Fruit fly (Drosophila melanogaster): Measurements from ENCODE around the gene qua.

Gene qua

DNA sequence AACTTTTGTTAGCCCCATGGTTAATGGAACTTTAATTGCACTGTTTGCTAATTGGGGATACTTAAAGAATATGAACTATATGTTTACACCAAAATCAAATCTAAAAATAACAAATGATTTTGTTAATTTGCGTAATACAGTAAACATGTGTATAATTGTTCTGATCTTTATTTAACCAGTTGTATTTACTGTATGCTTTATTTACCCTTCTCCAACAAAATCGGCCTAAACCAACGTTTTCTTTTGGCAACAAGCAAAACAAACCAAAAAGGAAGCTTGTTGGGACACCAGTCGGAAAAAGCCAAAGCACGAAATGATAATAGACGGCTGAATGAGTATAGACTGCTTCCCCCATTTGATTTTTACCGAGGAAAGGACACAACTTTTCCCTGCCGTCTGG is 26.4 kb downstream of the qua start (continued):
- TF ChIP-seq tin (GFP tag; optimal IDR thresholded peaks at IDR 0.05) (no peak), Pdp1 (GFP tag; optimal IDR thresholded peaks at IDR 0.05) (peak in 1 of 2 experiments; percentile 1), Dad (GFP tag; optimal IDR thresholded peaks at IDR 0.05) (peak; percentile 2), Trl (optimal IDR thresholded peaks at IDR 0.05) (no peak), Trl (GFP tag; optimal IDR thresholded peaks at IDR 0.05) (peak; percentile 74), CG17568 (GFP tag; optimal IDR thresholded peaks at IDR 0.05) (peak; percentile 70), CG12769 (tag; optimal IDR thresholded peaks at IDR 0.05) (peak; percentile 91), PHDP (tag; optimal IDR thresholded peaks at IDR 0.05) (peak; percentile 85), Fer3 (tag; optimal IDR thresholded peaks at IDR 0.05) (peak; percentile 88), ttk (GFP tag; IDR thresholded peaks at IDR 0.05) (no peak), crc (GFP tag; optimal IDR thresholded peaks at IDR 0.05) (peak; percentile 60), CG12659 (GFP tag; optimal IDR thresholded peaks at IDR 0.05) (peak; percentile 57), C15 (GFP tag; IDR thresholded peaks at IDR 0.05) (peak; percentile 15; the same call in 1 of the 3 replicates), CG1233 (GFP tag; optimal IDR thresholded peaks at IDR 0.05) (peak; percentile 64), CG34376 (GFP tag; optimal IDR thresholded peaks at IDR 0.05) (peak; percentile 57), CG14014 (GFP tag; IDR thresholded peaks at IDR 0.05) (peak; percentile 53; the same call in 1 of the 2 replicates), CG10959 (GFP tag; IDR thresholded peaks at IDR 0.05) (no peak), Six4 (GFP tag; optimal IDR thresholded peaks at IDR 0.05) (no peak), Vsx1 (GFP tag; optimal IDR thresholded peaks at IDR 0.05) (peak; percentile 33), CG34422 (GFP tag; IDR thresholded peaks at IDR 0.05) (peak; percentile 42; the same call in 1 of the 3 replicates), her (GFP tag; optimal IDR thresholded peaks at IDR 0.05) (peak; percentile 49), Hr51 (GFP tag; optimal IDR thresholded peaks at IDR 0.05) (peak in 1 of 2 experiments; percentile 9), CG34224 (GFP tag; IDR thresholded peaks at IDR 0.05; ENCODE audit: partially characterized antibody) (no peak), Fer1 (GFP tag; optimal IDR thresholded peaks at IDR 0.05) (peak; percentile 85), CG1024 (GFP tag; IDR thresholded peaks at IDR 0.05) (no peak), Camta (GFP tag; optimal IDR thresholded peaks at IDR 0.05) (peak; percentile 42), CrebB (tag; optimal IDR thresholded peaks at IDR 0.05) (peak; percentile 69), pzg (GFP tag; optimal IDR thresholded peaks at IDR 0.05) (peak; percentile 2), CG13296 (GFP tag; optimal IDR thresholded peaks at IDR 0.05) (peak; percentile 41), CG3995 (GFP tag; optimal IDR thresholded peaks at IDR 0.05) (peak; percentile 36), CG13123 (GFP tag; optimal IDR thresholded peaks at IDR 0.05) (no peak), CG10209 (GFP tag; optimal IDR thresholded peaks at IDR 0.05) (peak; percentile 72), CG12744 (GFP tag; optimal IDR thresholded peaks at IDR 0.05) (peak; percentile 78), D19B (GFP tag; optimal IDR thresholded peaks at IDR 0.05) (peak; percentile 62), org-1 (GFP tag; optimal IDR thresholded peaks at IDR 0.05) (peak; percentile 61), mirr (GFP tag; optimal IDR thresholded peaks at IDR 0.05) (peak; percentile 62), CG16863 (GFP tag; optimal IDR thresholded peaks at IDR 0.05) (no peak), sob (GFP tag; IDR thresholded peaks at IDR 0.05) (peak; percentile 78; the same call in 1 of the 2 replicates), exex (tag; optimal IDR thresholded peaks at IDR 0.05) (peak; percentile 33), z (GFP tag; IDR thresholded peaks at IDR 0.05) (no peak), CG15269 (tag; optimal IDR thresholded peaks at IDR 0.05) (peak; percentile 56), ERR (GFP tag; optimal IDR thresholded peaks at IDR 0.05) (peak; percentile 55), CG3281 (GFP tag; optimal IDR thresholded peaks at IDR 0.05) (peak; percentile 90), hbn (GFP tag; IDR thresholded peaks at IDR 0.05; ENCODE audit: partially characterized antibody) (no peak), pho (GFP tag; optimal IDR thresholded peaks at IDR 0.05) (peak; percentile 59), chif (GFP tag; optimal IDR thresholded peaks at IDR 0.05) (peak in 1 of 2 experiments; percentile 27), tap (tag; optimal IDR thresholded peaks at IDR 0.05) (no peak), CG13624 (GFP tag; optimal IDR thresholded peaks at IDR 0.05) (peak; percentile 65), amos (GFP tag; IDR thresholded peaks at IDR 0.05; ENCODE audit: partially characterized antibody) (no peak), HHEX (GFP tag; optimal IDR thresholded peaks at IDR 0.05) (peak; percentile 76)
